Worm (Caenorhabditis elegans) whole organism, early embryonic: Measurements from ENCODE around the gene W01C8.5.

Experiments
- ama-1 ChIP-seq: fragments of 150-350 bp; optimal IDR thresholded peaks from 2 replicates; lab custom pipeline; 2014
- ceh-36 ChIP-seq: sonication (generic microtip); optimal IDR thresholded peaks from 2 replicates; lab custom pipeline; 2016; ENCODE audit warnings: missing genetic modification characterization, inconsistent platforms, missing compliant biosample characterization
- flt-1 ChIP-seq: fragments of 200-800 bp; sonication (Bioruptor generic); IDR thresholded peaks from 2 replicates; pipeline ENCODE4 v1.3.6; 2022; ENCODE audit warnings: missing genetic modification characterization, missing compliant biosample characterization
- sea-1 ChIP-seq: fragments of 200-800 bp; sonication (Bioruptor generic); conservative IDR thresholded peaks from 2 replicates; pipeline ENCODE4 v1.3.6; 2022; ENCODE audit warnings: missing genetic modification characterization, missing compliant biosample characterization
- tbx-11 ChIP-seq: fragments of 200-800 bp; sonication (Bioruptor generic); IDR thresholded peaks from 2 replicates; pipeline ENCODE4 v1.3.6; 2022; ENCODE audit warnings: missing genetic modification characterization, missing compliant biosample characterization
- tbx-37 ChIP-seq: fragments of 200-800 bp; sonication (Bioruptor generic); conservative IDR thresholded peaks from 2 replicates; pipeline ENCODE4 v1.3.6; 2022; ENCODE audit warnings: missing genetic modification reagents, missing genetic modification characterization, missing compliant biosample characterization

- no peak for TF ChIP-seq tbx-37 (GFP tag; lab: Robert Waterston, UW)
- no peak for TF ChIP-seq flt-1 (GFP tag; lab: Robert Waterston, UW)
- no peak for TF ChIP-seq ama-1
- TF ChIP-seq sea-1 (GFP tag; lab: Robert Waterston, UW), result no peak
- no peak for TF ChIP-seq ceh-36
- TF ChIP-seq tbx-11, result no peak
These were observed 29.1 kb upstream of the W01C8.5 start for ce11 chrX:5726160-5726559.
